Worm (Caenorhabditis elegans): ENCODE data around the gene B0222.11.

- TF ChIP-seq mdl-1 (tag; optimal IDR thresholded peaks at IDR 0.05) (no peak), ama-1 (optimal IDR thresholded peaks at IDR 0.05) (no peak), nhr-76 (tag; optimal IDR thresholded peaks at IDR 0.05) (no peak), jun-1 (tag; optimal IDR thresholded peaks at IDR 0.05) (no peak), pax-3 (tag; optimal IDR thresholded peaks at IDR 0.05) (no peak)
These were observed 45.6 kb upstream of the B0222.11 start, which contains the start of gene mdt-27 for ce11 chrV:9213554-9213953.
